Fruit fly (Drosophila melanogaster) whole organism, embryonic: ENCODE measurements around the gene NANS.

Experiments
- Aef1 ChIP-seq: fragments of 200-800 bp; sonication (Bioruptor generic); IDR thresholded peaks from 3 replicates; pipeline ENCODE4 v1.3.6; 2022; ENCODE audit warnings: missing biosample characterization, missing genetic modification characterization
- BEAF-32 ChIP-seq: fragments of 200-800 bp; sonication (Bioruptor generic); optimal IDR thresholded peaks from 3 replicates; lab custom pipeline; 2017; ENCODE audit warnings: missing biosample characterization, missing genetic modification characterization, mild to moderate bottlenecking, moderate library complexity, missing genetic modification reagents
- CG11398 ChIP-seq: fragments of 200-800 bp; sonication (Bioruptor generic); optimal IDR thresholded peaks from 2 replicates; lab custom pipeline; 2016; ENCODE audit warnings: missing biosample characterization, missing genetic modification characterization
- CG12236 ChIP-seq: fragments of 200-800 bp; sonication (Bioruptor generic); optimal IDR thresholded peaks from 2 replicates; lab custom pipeline; 2016; ENCODE audit warnings: missing biosample characterization, missing genetic modification characterization
- CG12769 ChIP-seq: fragments of 200-800 bp; sonication (Bioruptor generic); optimal IDR thresholded peaks from 2 replicates; lab custom pipeline; 2019; ENCODE audit warnings: missing biosample characterization, mild to moderate bottlenecking, missing genetic modification characterization, moderate library complexity
- CG15073 ChIP-seq: fragments of 200-800 bp; sonication (Bioruptor generic); optimal IDR thresholded peaks from 2 replicates; lab custom pipeline; 2016; ENCODE audit warnings: missing biosample characterization, missing genetic modification characterization
- CG17568 ChIP-seq: fragments of 200-800 bp; sonication (Bioruptor generic); optimal IDR thresholded peaks from 2 replicates; lab custom pipeline; 2018; ENCODE audit warnings: missing biosample characterization, mild to moderate bottlenecking, missing genetic modification characterization, moderate library complexity
- CG17802 ChIP-seq: fragments of 200-800 bp; sonication (Bioruptor generic); optimal IDR thresholded peaks from 2 replicates; lab custom pipeline; 2018; ENCODE audit warnings: missing biosample characterization, mild to moderate bottlenecking, missing genetic modification characterization, moderate library complexity
- CG1792 ChIP-seq: fragments of 200-800 bp; sonication (Bioruptor generic); optimal IDR thresholded peaks from 2 replicates; lab custom pipeline; 2016; ENCODE audit warnings: missing biosample characterization, missing genetic modification characterization
- CG18599 ChIP-seq: fragments of 200-800 bp; sonication (Bioruptor generic); optimal IDR thresholded peaks from 3 replicates; lab custom pipeline; 2017; ENCODE audit warnings: missing biosample characterization, missing genetic modification characterization, mild to moderate bottlenecking, moderate library complexity, missing genetic modification reagents
- CG2120 ChIP-seq: fragments of 200-800 bp; sonication (Bioruptor generic); optimal IDR thresholded peaks from 3 replicates; lab custom pipeline; 2016; ENCODE audit warnings: missing biosample characterization, missing genetic modification characterization
- CG2889 ChIP-seq: fragments of 200-800 bp; sonication (Bioruptor generic); IDR thresholded peaks from 3 replicates; pipeline ENCODE4 v1.3.6; 2022; ENCODE audit warnings: missing biosample characterization, missing genetic modification characterization
- CG30431 ChIP-seq: fragments of 200-800 bp; sonication (Bioruptor generic); optimal IDR thresholded peaks from 2 replicates; lab custom pipeline; 2017; ENCODE audit warnings: missing biosample characterization, missing genetic modification characterization
- CG3065 ChIP-seq: fragments of 200-800 bp; sonication (Bioruptor generic); optimal IDR thresholded peaks from 2 replicates; lab custom pipeline; 2016; ENCODE audit warnings: missing biosample characterization, missing genetic modification characterization
- CG6654 ChIP-seq: fragments of 200-800 bp; sonication (Bioruptor generic); optimal IDR thresholded peaks from 2 replicates; lab custom pipeline; 2017; ENCODE audit warnings: missing biosample characterization, mild to moderate bottlenecking, missing genetic modification characterization
- CG7987 ChIP-seq: fragments of 200-800 bp; sonication (Bioruptor generic); optimal IDR thresholded peaks from 2 replicates; lab custom pipeline; 2018; ENCODE audit warnings: missing biosample characterization, mild to moderate bottlenecking, missing genetic modification characterization, moderate library complexity
- CG8388 ChIP-seq: fragments of 200-800 bp; sonication (Bioruptor generic); optimal IDR thresholded peaks from 2 replicates; lab custom pipeline; 2019; ENCODE audit warnings: missing biosample characterization, mild to moderate bottlenecking, missing genetic modification characterization, moderate library complexity
- Dek ChIP-seq: fragments of 200-800 bp; sonication (Bioruptor generic); optimal IDR thresholded peaks from 3 replicates; lab custom pipeline; 2019; ENCODE audit warnings: missing biosample characterization, mild to moderate bottlenecking, missing genetic modification characterization, moderate library complexity
- E2f1 ChIP-seq: fragments of 200-800 bp; sonication (Bioruptor generic); IDR thresholded peaks from 2 replicates; pipeline ENCODE4 v1.3.6; 2022; ENCODE audit warnings: missing biosample characterization, missing genetic modification characterization
- Gsc ChIP-seq: fragments of 200-800 bp; sonication (Bioruptor generic); IDR thresholded peaks from 2 replicates; pipeline ENCODE4 v1.3.6; 2022; ENCODE audit warnings: missing biosample characterization, missing genetic modification characterization
- H15 ChIP-seq: fragments of 200-800 bp; sonication (Bioruptor generic); IDR thresholded peaks from 3 replicates; pipeline ENCODE4 v1.3.6; 2022; ENCODE audit warnings: missing biosample characterization, missing genetic modification characterization
- HLH4C ChIP-seq: fragments of 200-800 bp; sonication (Bioruptor generic); IDR thresholded peaks from 3 replicates; pipeline ENCODE4 v1.3.6; 2022; ENCODE audit warnings: missing biosample characterization, missing genetic modification characterization; ENCODE audit not compliant: partially characterized antibody
- Jarid2 ChIP-seq: fragments of 200-800 bp; sonication (Bioruptor generic); optimal IDR thresholded peaks from 3 replicates; lab custom pipeline; 2017; ENCODE audit warnings: mild to moderate bottlenecking, missing biosample characterization, missing genetic modification reagents, missing genetic modification characterization
- MBD-R2 ChIP-seq: fragments of 200-800 bp; sonication (Bioruptor generic); IDR thresholded peaks from 2 replicates; pipeline ENCODE4 v1.3.6; 2022; ENCODE audit warnings: missing biosample characterization, missing genetic modification characterization
- Rfx ChIP-seq: fragments of 200-800 bp; sonication (Bioruptor generic); IDR thresholded peaks from 2 replicates; pipeline ENCODE4 v1.3.6; 2022; ENCODE audit warnings: missing biosample characterization, missing genetic modification characterization
- Side ChIP-seq: fragments of 200-800 bp; sonication (Bioruptor generic); optimal IDR thresholded peaks from 2 replicates; lab custom pipeline; 2016; ENCODE audit warnings: missing biosample characterization, missing genetic modification characterization
- Usf ChIP-seq: fragments of 200-800 bp; sonication (Bioruptor generic); optimal IDR thresholded peaks from 2 replicates; lab custom pipeline; 2017; ENCODE audit warnings: missing genotype, missing biosample characterization, missing genetic modification characterization
- ara ChIP-seq: fragments of 200-800 bp; sonication (Bioruptor generic); IDR thresholded peaks from 2 replicates; pipeline ENCODE4 v1.3.6; 2022; ENCODE audit warnings: missing biosample characterization, missing genetic modification characterization
- bcd ChIP-seq: fragments of 200-800 bp; sonication (Bioruptor generic); optimal IDR thresholded peaks from 2 replicates; lab custom pipeline; 2017; ENCODE audit warnings: missing biosample characterization, mild to moderate bottlenecking, missing genetic modification characterization
- bigmax ChIP-seq: fragments of 200-800 bp; sonication (Bioruptor generic); optimal IDR thresholded peaks from 2 replicates; lab custom pipeline; 2018; ENCODE audit warnings: missing biosample characterization, mild to moderate bottlenecking, missing genetic modification characterization
- bowl ChIP-seq: fragments of 200-800 bp; sonication (Bioruptor generic); IDR thresholded peaks from 2 replicates; pipeline ENCODE4 v1.3.6; 2022; ENCODE audit warnings: missing biosample characterization, missing genetic modification characterization
- cad ChIP-seq: fragments of >200 bp; optimal IDR thresholded peaks from 2 replicates; lab custom pipeline; 2017; ENCODE audit warnings: missing biosample characterization, missing genetic modification characterization
- caup ChIP-seq: fragments of 200-800 bp; sonication (Bioruptor generic); optimal IDR thresholded peaks from 3 replicates; lab custom pipeline; 2017; ENCODE audit warnings: missing biosample characterization, mild to moderate bottlenecking, missing genetic modification characterization, moderate library complexity; ENCODE audit not compliant: severe bottlenecking
- corto ChIP-seq: fragments of 200-800 bp; sonication (Bioruptor generic); optimal IDR thresholded peaks from 2 replicates; lab custom pipeline; 2016; ENCODE audit warnings: missing biosample characterization, mild to moderate bottlenecking, missing genetic modification characterization, moderate library complexity
- danr ChIP-seq: fragments of 200-800 bp; sonication (Bioruptor generic); IDR thresholded peaks from 2 replicates; pipeline ENCODE4 v1.3.6; 2022; ENCODE audit warnings: missing biosample characterization, missing genetic modification characterization
- fd102C ChIP-seq: fragments of 200-800 bp; sonication (Bioruptor generic); optimal IDR thresholded peaks from 2 replicates; lab custom pipeline; 2018; ENCODE audit warnings: missing biosample characterization, mild to moderate bottlenecking, missing genetic modification characterization, moderate library complexity
- fd3F ChIP-seq: fragments of 200-800 bp; sonication (Bioruptor generic); optimal IDR thresholded peaks from 2 replicates; lab custom pipeline; 2018; ENCODE audit warnings: missing biosample characterization, mild to moderate bottlenecking, missing genetic modification characterization, moderate library complexity
- grau ChIP-seq: fragments of 200-800 bp; optimal IDR thresholded peaks from 3 replicates; lab custom pipeline; 2019; ENCODE audit warnings: missing biosample characterization, mild to moderate bottlenecking, missing genetic modification characterization, moderate library complexity
- lola ChIP-seq, 3 experiments: fragments of >200 bp in 2 of 3; fragments of 200-800 bp in 1 of 3; sonication (Bioruptor generic) in 1 of 3; optimal IDR thresholded peaks; 2 replicates each; lab custom pipeline; 2017 to 2019; ENCODE audit warnings: missing biosample characterization in 3 of 3, missing genetic modification characterization in 3 of 3, mild to moderate bottlenecking in 1 of 3, moderate library complexity in 1 of 3
- maf-S ChIP-seq: fragments of 200-800 bp; sonication (Bioruptor generic); optimal IDR thresholded peaks from 2 replicates; lab custom pipeline; 2016; ENCODE audit warnings: missing biosample characterization, missing genetic modification characterization
- phol ChIP-seq: fragments of 200-800 bp; sonication (Bioruptor generic); optimal IDR thresholded peaks from 3 replicates; lab custom pipeline; 2018; ENCODE audit warnings: missing biosample characterization, mild to moderate bottlenecking, missing genetic modification characterization, moderate library complexity
- pros ChIP-seq: fragments of 200-800 bp; sonication (Bioruptor generic); optimal IDR thresholded peaks from 3 replicates; lab custom pipeline; 2019; ENCODE audit warnings: missing biosample characterization, mild to moderate bottlenecking, missing genetic modification characterization, moderate library complexity
- schlank ChIP-seq: fragments of 200-800 bp; sonication (Bioruptor generic); optimal IDR thresholded peaks from 2 replicates; lab custom pipeline; 2018; ENCODE audit warnings: missing biosample characterization, mild to moderate bottlenecking, missing genetic modification characterization
- scrt ChIP-seq: fragments of 200-800 bp; sonication (Bioruptor generic); optimal IDR thresholded peaks from 2 replicates; lab custom pipeline; 2018; ENCODE audit warnings: missing biosample characterization, mild to moderate bottlenecking, missing genetic modification characterization, moderate library complexity
- sisA ChIP-seq: fragments of 200-800 bp; sonication (Bioruptor generic); IDR thresholded peaks from 2 replicates; pipeline ENCODE4 v1.3.6; 2022; ENCODE audit warnings: missing biosample characterization, missing genetic modification characterization
- so ChIP-seq: fragments of 200-800 bp; sonication (Bioruptor generic); IDR thresholded peaks from 3 replicates; pipeline ENCODE4 v1.3.6; 2022; ENCODE audit warnings: missing biosample characterization, missing genetic modification characterization
- stc ChIP-seq: fragments of 200-800 bp; sonication (Bioruptor generic); IDR thresholded peaks from 2 replicates; pipeline ENCODE4 v1.3.6; 2022; ENCODE audit warnings: missing biosample characterization, missing genetic modification characterization
- tio ChIP-seq: fragments of 200-800 bp; sonication (Bioruptor generic); optimal IDR thresholded peaks from 2 replicates; lab custom pipeline; 2017; ENCODE audit warnings: missing biosample characterization, missing genetic modification characterization, inconsistent platforms
- z ChIP-seq: fragments of 200-800 bp; sonication (Bioruptor generic); IDR thresholded peaks from 3 replicates; pipeline ENCODE4 v1.3.6; 2022; ENCODE audit warnings: missing biosample characterization, missing genetic modification characterization
- zen2 ChIP-seq: fragments of 200-800 bp; sonication (Bioruptor generic); IDR thresholded peaks from 3 replicates; pipeline ENCODE4 v1.3.6; 2022; ENCODE audit warnings: missing biosample characterization, missing genetic modification characterization; ENCODE audit not compliant: partially characterized antibody
- zf30C ChIP-seq: fragments of 200-800 bp; sonication (Bioruptor generic); optimal IDR thresholded peaks from 3 replicates; lab custom pipeline; 2018; ENCODE audit warnings: missing biosample characterization, mild to moderate bottlenecking, missing genetic modification characterization

NANS gene

dm6 chr3R:12429120-12429610 lies 2.8 kb downstream of the NANS start, which contains the start of the genes CG5641 and CG5245 (continued):
- TF ChIP-seq so (GFP tag; lab: Robert Waterston, UW) (no peak), z (GFP tag; lab: Robert Waterston, UW) (no peak), H15 (no peak), CG6654 (no peak), Rfx (GFP tag; lab: Robert Waterston, UW) (no peak), pros (GFP tag; lab: Kevin White, UChicago) (no peak), cad (GFP tag; lab: Kevin White, UChicago) (no peak), E2f1 (no peak), Dek (no peak), phol (tag; lab: Kevin White, UChicago) (peak; percentile 29), scrt (GFP tag; lab: Kevin White, UChicago) (no peak), bigmax (no peak), CG11398 (GFP tag; lab: Kevin White, UChicago) (no peak), CG18599 (GFP tag; lab: Kevin White, UChicago) (no peak), grau (tag; lab: Kevin White, UChicago) (no peak), BEAF-32 (peak; percentile 30), tio (GFP tag; lab: Kevin White, UChicago) (no peak), bcd (GFP tag; lab: Kevin White, UChicago) (no peak), zf30C (no peak), caup (GFP tag; lab: Kevin White, UChicago) (no peak), MBD-R2 (GFP tag; lab: Robert Waterston, UW) (peak; percentile 70), CG2889 (GFP tag; lab: Robert Waterston, UW) (no peak), CG3065 (GFP tag; lab: Kevin White, UChicago) (no peak), sisA (GFP tag; lab: Robert Waterston, UW) (no peak), HLH4C (GFP tag; lab: Robert Waterston, UW) (no peak), danr (GFP tag; lab: Robert Waterston, UW) (no peak), fd102C (GFP tag; lab: Kevin White, UChicago) (no peak), Aef1 (no peak), corto (GFP tag; lab: Kevin White, UChicago) (no peak), CG17568 (GFP tag; lab: Kevin White, UChicago) (no peak), Gsc (GFP tag; lab: Robert Waterston, UW) (no peak), fd3F (GFP tag; lab: Kevin White, UChicago) (no peak), CG17802 (tag; lab: Kevin White, UChicago) (no peak), bowl (GFP tag; lab: Robert Waterston, UW) (no peak), ara (no peak), maf-S (GFP tag; lab: Kevin White, UChicago) (no peak), schlank (no peak), CG2120 (GFP tag; lab: Kevin White, UChicago) (no peak), lola (GFP tag; optimal IDR thresholded peaks at IDR 0.05; lab: Kevin White, UChicago) (no peak), CG1792 (GFP tag; lab: Kevin White, UChicago) (no peak), Usf (GFP tag; lab: Kevin White, UChicago) (no peak), CG8388 (GFP tag; lab: Kevin White, UChicago) (no peak), zen2 (GFP tag; lab: Robert Waterston, UW) (no peak), CG7987 (no peak), stc (GFP tag; lab: Robert Waterston, UW) (no peak), CG30431 (GFP tag; lab: Kevin White, UChicago) (no peak), CG15073 (no peak), Jarid2 (GFP tag; lab: Kevin White, UChicago) (no peak), CG12769 (no peak), CG12236 (GFP tag; lab: Kevin White, UChicago) (no peak), Side (GFP tag; lab: Kevin White, UChicago) (no peak)
